Worm (Caenorhabditis elegans): ENCODE data around the gene Y55F3BR.2.
A peak's percentile ranks its signal among the peaks of the same experiment; 100 is the strongest.

Y55F3BR.2 gene

ce11 chrIV:848207-848606 is 10.5 kb upstream of the Y55F3BR.2 start:
- TF ChIP-seq Y22D7AL.16 (tag; optimal IDR thresholded peaks at IDR 0.05): no peak
- no peak for TF ChIP-seq K09A11.1 (tag; optimal IDR thresholded peaks at IDR 0.05; ENCODE audit: insufficient read depth)
- no peak for TF ChIP-seq eyg-1 (tag; optimal IDR thresholded peaks at IDR 0.05)

ce11 chrIV:848956-849355 is 9.8 kb upstream of the Y55F3BR.2 start:
- TF ChIP-seq ceh-48 (tag; optimal IDR thresholded peaks at IDR 0.05): peak; percentile 85

ce11 chrIV:854357-855269 is 4.1 kb upstream of the Y55F3BR.2 start, which contains the start of the genes lem-4 and Y55F3BR.11:
Gene lem-4, minus strand, starts transcription at chrIV:854780.
Gene Y55F3BR.11, plus strand, starts transcription at chrIV:855219.
- TF ChIP-seq pqm-1 (tag; optimal IDR thresholded peaks at IDR 0.05): peak; percentile 23
- no peak for TF ChIP-seq ceh-14 (tag; optimal IDR thresholded peaks at IDR 0.05)
- TF ChIP-seq ceh-31 (tag; optimal IDR thresholded peaks at IDR 0.05): no peak
- TF ChIP-seq syd-9 (tag; optimal IDR thresholded peaks at IDR 0.05): no peak
- TF ChIP-seq nfya-1 (tag; optimal IDR thresholded peaks at IDR 0.05): peak; percentile 45
- TF ChIP-seq pat-9 (tag; optimal IDR thresholded peaks at IDR 0.05): no peak
- TF ChIP-seq lim-6 (tag; optimal IDR thresholded peaks at IDR 0.05): no peak
- TF ChIP-seq hlh-8 (tag; optimal IDR thresholded peaks at IDR 0.05): no peak
- peak; percentile 57 for TF ChIP-seq ceh-48 (tag; optimal IDR thresholded peaks at IDR 0.05)
- TF ChIP-seq pax-1 (tag; optimal IDR thresholded peaks at IDR 0.05): peak; percentile 17
- no peak for TF ChIP-seq tbx-2 (tag; optimal IDR thresholded peaks at IDR 0.05)
- TF ChIP-seq ceh-30 (tag; optimal IDR thresholded peaks at IDR 0.05): no peak
- TF ChIP-seq ceh-22 (tag; optimal IDR thresholded peaks at IDR 0.05): no peak

ce11 chrIV:855483-855882 is 3.2 kb upstream of the Y55F3BR.2 start:
- TF ChIP-seq elt-2 (tag; optimal IDR thresholded peaks at IDR 0.05) (peak; percentile 47), K02D7.2 (tag; optimal IDR thresholded peaks at IDR 0.05) (no peak)

ce11 chrIV:856038-856437 is 2.7 kb upstream of the Y55F3BR.2 start:
- TF ChIP-seq ref-2 (tag; optimal IDR thresholded peaks at IDR 0.05) (no peak), dve-1 (tag; optimal IDR thresholded peaks at IDR 0.05) (peak; percentile 93)

ce11 chrIV:860810-861209 is 2.1 kb downstream of the Y55F3BR.2 start:
- TF ChIP-seq gmeb-2 (tag; optimal IDR thresholded peaks at IDR 0.05): no peak

DNA sequence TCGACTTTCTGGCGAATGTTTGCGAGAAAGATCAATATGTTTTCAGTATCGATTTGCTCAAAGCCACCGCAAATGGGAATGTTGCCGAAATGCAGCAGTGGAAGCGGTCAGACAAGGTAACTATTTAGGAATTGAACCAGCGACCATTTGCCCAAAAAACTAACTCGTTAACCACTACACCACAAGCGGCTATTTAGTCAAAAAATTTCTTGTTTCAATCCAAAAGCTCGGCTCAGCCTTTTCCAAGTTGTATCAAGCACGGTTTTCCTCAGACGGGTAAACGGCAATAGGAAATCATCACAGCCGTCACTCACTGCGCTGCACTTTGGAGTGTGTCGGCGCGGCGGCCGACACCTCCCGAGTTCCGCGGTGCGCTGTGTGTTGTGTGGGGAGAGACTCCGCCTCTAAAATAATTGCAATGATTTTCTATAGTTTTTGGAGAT is 8.1 kb downstream of the Y55F3BR.2 start:
- TF ChIP-seq fax-1 (tag; optimal IDR thresholded peaks at IDR 0.05) (no peak), hlh-8 (tag; optimal IDR thresholded peaks at IDR 0.05) (no peak), F13H6.1 (tag; optimal IDR thresholded peaks at IDR 0.05) (no peak), madf-2 (tag; optimal IDR thresholded peaks at IDR 0.05) (no peak), fkh-6 (tag; optimal IDR thresholded peaks at IDR 0.05) (no peak), syd-9 (tag; optimal IDR thresholded peaks at IDR 0.05) (no peak), hlh-13 (GFP tag; optimal IDR thresholded peaks at IDR 0.05) (no peak), ceh-18 (tag; optimal IDR thresholded peaks at IDR 0.05) (no peak), unc-86 (tag; optimal IDR thresholded peaks at IDR 0.05) (no peak), pha-2 (tag; optimal IDR thresholded peaks at IDR 0.05) (no peak), mec-3 (tag; optimal IDR thresholded peaks at IDR 0.05; ENCODE audit: borderline replicate concordance) (no peak), ceh-30 (tag; optimal IDR thresholded peaks at IDR 0.05) (no peak), elt-2 (tag; optimal IDR thresholded peaks at IDR 0.05) (peak; percentile 24), hlh-15 (tag; optimal IDR thresholded peaks at IDR 0.05) (no peak), sox-2 (GFP tag; IDR thresholded peaks at IDR 0.05) (no peak), dve-1 (tag; optimal IDR thresholded peaks at IDR 0.05) (peak; percentile 56), nfya-1 (tag; optimal IDR thresholded peaks at IDR 0.05) (no peak), ceh-2 (tag; optimal IDR thresholded peaks at IDR 0.05) (no peak), ttx-3 (tag; optimal IDR thresholded peaks at IDR 0.05) (no peak), ama-1 (optimal IDR thresholded peaks at IDR 0.05) (peak; percentile 45), ceh-6 (GFP tag; optimal IDR thresholded peaks at IDR 0.05) (no peak), ceh-14 (tag; optimal IDR thresholded peaks at IDR 0.05) (no peak), C08G9.2 (tag; optimal IDR thresholded peaks at IDR 0.05) (no peak)

Data from whole organism, late embryonic.